Worm (Caenorhabditis elegans) whole organism, L1 larva: ENCODE results near the gene mat-2.

Source experiments
- ceh-82 ChIP-seq, 3 experiments: fragments of 150-350 bp in 1 of 3; sonication (generic microtip) in 2 of 3; optimal IDR thresholded peaks; 2 replicates each; lab custom pipeline; 2014 to 2017; ENCODE audit warnings: missing biosample characterization in 3 of 3, missing genetic modification characterization in 3 of 3
- mdl-1 ChIP-seq, 2 experiments: fragments of 150-350 bp; optimal IDR thresholded peaks; 2 replicates each; lab custom pipeline; 2014 to 2017; ENCODE audit warnings: missing biosample characterization in 2 of 2, missing genetic modification characterization in 2 of 2, inconsistent platforms in 1 of 2
- nhr-20 ChIP-seq: sonication (generic microtip); optimal IDR thresholded peaks from 2 replicates; lab custom pipeline; 2016; ENCODE audit warnings: mild to moderate bottlenecking, missing genetic modification characterization, missing compliant biosample characterization
- unc-62 ChIP-seq: fragments of 150-350 bp; optimal IDR thresholded peaks from 2 replicates; lab custom pipeline; 2014; ENCODE audit warnings: missing biosample characterization, missing genetic modification reagents, missing genetic modification characterization
- zag-1 ChIP-seq: fragments of 150-350 bp; optimal IDR thresholded peaks from 2 replicates; lab custom pipeline; 2014; ENCODE audit warnings: missing biosample characterization, missing genetic modification characterization

DNA sequence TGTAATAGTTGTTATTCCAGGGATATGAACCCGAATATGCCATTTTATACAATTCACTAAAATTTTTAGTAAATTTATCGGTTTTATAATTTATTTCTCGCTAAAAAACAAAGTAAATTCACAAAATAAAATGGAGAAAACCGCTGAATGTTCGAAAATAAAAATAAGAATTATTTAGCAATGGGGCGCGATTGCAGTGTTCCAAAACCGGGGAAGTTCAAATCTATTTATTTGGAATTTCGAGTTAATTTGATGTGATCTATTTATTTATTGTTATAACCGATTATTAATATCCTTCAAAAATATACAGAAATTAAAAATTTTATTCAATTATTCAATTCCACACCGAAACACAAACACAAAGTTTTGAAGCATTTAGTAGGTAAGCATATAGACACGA is 20.0 kb downstream of the mat-2 start, which contains the start of gene F40F8.11:
- no peak for TF ChIP-seq zag-1 (tag; lab: Kevin White, UChicago)
- no peak for TF ChIP-seq mdl-1 (tag; optimal IDR thresholded peaks at IDR 0.05; lab: Kevin White, UChicago)
- peak in 1 of 3 experiments; percentile 11 for TF ChIP-seq ceh-82 (tag; optimal IDR thresholded peaks at IDR 0.05; lab: Kevin White, UChicago)
- TF ChIP-seq unc-62 (GFP tag; lab: Kevin White, UChicago) = no peak
- TF ChIP-seq nhr-20 (tag; lab: Kevin White, UChicago) = peak; percentile 39
